Fruit fly (Drosophila melanogaster) whole organism, embryonic: Measurements from ENCODE around the gene ssp7.

Experiments
- ATbp ChIP-seq: fragments of 200-800 bp; sonication (Bioruptor generic); optimal IDR thresholded peaks from 2 replicates; lab custom pipeline; 2017; ENCODE audit warnings: missing biosample characterization, mild to moderate bottlenecking, missing genetic modification characterization, missing genetic modification reagents
- Adf1 ChIP-seq: fragments of 200-800 bp; sonication (Bioruptor generic); IDR thresholded peaks from 2 replicates; pipeline ENCODE4 v1.3.6; 2022; ENCODE audit warnings: missing biosample characterization, missing genetic modification characterization
- CG10267 ChIP-seq: fragments of 200-800 bp; sonication (Bioruptor generic); optimal IDR thresholded peaks from 2 replicates; lab custom pipeline; 2018; ENCODE audit warnings: missing biosample characterization, mild to moderate bottlenecking, missing genetic modification characterization, moderate library complexity
- CG13624 ChIP-seq: fragments of 200-800 bp; sonication (Bioruptor generic); optimal IDR thresholded peaks from 2 replicates; lab custom pipeline; 2016; ENCODE audit warnings: missing biosample characterization, missing genetic modification characterization
- CG17186 ChIP-seq: fragments of 200-800 bp; sonication (Bioruptor generic); optimal IDR thresholded peaks from 3 replicates; lab custom pipeline; 2017; ENCODE audit warnings: missing biosample characterization, missing genetic modification reagents, missing genetic modification characterization
- CG17361 ChIP-seq: fragments of 200-800 bp; sonication (Bioruptor generic); IDR thresholded peaks from 3 replicates; pipeline ENCODE4 v1.3.6; 2022; ENCODE audit warnings: missing biosample characterization, missing genetic modification characterization
- CG2678 ChIP-seq: fragments of 200-800 bp; sonication (Bioruptor generic); optimal IDR thresholded peaks from 3 replicates; lab custom pipeline; 2019; ENCODE audit warnings: missing biosample characterization, mild to moderate bottlenecking, missing genetic modification characterization, moderate library complexity
- CG2712 ChIP-seq: fragments of 200-800 bp; optimal IDR thresholded peaks from 3 replicates; lab custom pipeline; 2019; ENCODE audit warnings: missing biosample characterization, mild to moderate bottlenecking, missing genetic modification characterization, moderate library complexity
- CG32772 ChIP-seq: fragments of 200-800 bp; sonication (Bioruptor generic); IDR thresholded peaks from 2 replicates; pipeline ENCODE4 v1.3.6; 2022; ENCODE audit warnings: missing biosample characterization, missing genetic modification characterization
- CG3281 ChIP-seq: fragments of 200-800 bp; sonication (Bioruptor generic); optimal IDR thresholded peaks from 3 replicates; lab custom pipeline; 2017; ENCODE audit warnings: missing biosample characterization, mild to moderate bottlenecking, missing genetic modification characterization
- CG3407 ChIP-seq: fragments of 200-800 bp; sonication (Bioruptor generic); optimal IDR thresholded peaks from 2 replicates; lab custom pipeline; 2018; ENCODE audit warnings: missing biosample characterization, mild to moderate bottlenecking, missing genetic modification characterization
- CG3726 ChIP-seq: fragments of 200-800 bp; sonication (Bioruptor generic); IDR thresholded peaks from 3 replicates; pipeline ENCODE4, ENCODE4 v1.3.6; 2022; ENCODE audit warnings: missing biosample characterization, missing genetic modification characterization
- CG3995 ChIP-seq: fragments of 200-800 bp; sonication (Bioruptor generic); optimal IDR thresholded peaks from 3 replicates; lab custom pipeline; 2016; ENCODE audit warnings: missing biosample characterization, missing genetic modification characterization
- CG5245 ChIP-seq: fragments of 200-800 bp; sonication (Bioruptor generic); optimal IDR thresholded peaks from 3 replicates; lab custom pipeline; 2016; ENCODE audit warnings: missing biosample characterization, missing genetic modification characterization
- CG5953 ChIP-seq: fragments of 200-800 bp; sonication (Bioruptor generic); IDR thresholded peaks from 2 replicates; pipeline ENCODE4 v1.3.6; 2022; ENCODE audit warnings: missing biosample characterization, missing genetic modification characterization
- CG7372 ChIP-seq: fragments of 200-800 bp; sonication (Bioruptor generic); IDR thresholded peaks from 2 replicates; pipeline ENCODE4 v1.3.6; 2022; ENCODE audit warnings: missing biosample characterization, missing genetic modification characterization
- Camta ChIP-seq: fragments of 200-800 bp; sonication (Bioruptor generic); optimal IDR thresholded peaks from 2 replicates; lab custom pipeline; 2016; ENCODE audit warnings: missing biosample characterization, missing genetic modification characterization
- D19B ChIP-seq: fragments of 200-800 bp; sonication (Bioruptor generic); optimal IDR thresholded peaks from 2 replicates; lab custom pipeline; 2017; ENCODE audit warnings: missing biosample characterization, mild to moderate bottlenecking, missing genetic modification characterization
- Dbx ChIP-seq: fragments of 200-800 bp; sonication (Bioruptor generic); IDR thresholded peaks from 3 replicates; pipeline ENCODE4 v1.3.6; 2022; ENCODE audit warnings: missing biosample characterization, missing genetic modification characterization
- Dek ChIP-seq: fragments of 200-800 bp; sonication (Bioruptor generic); optimal IDR thresholded peaks from 3 replicates; lab custom pipeline; 2019; ENCODE audit warnings: missing biosample characterization, mild to moderate bottlenecking, missing genetic modification characterization, moderate library complexity
- Dip2 ChIP-seq: fragments of 200-800 bp; sonication (Bioruptor generic); IDR thresholded peaks from 2 replicates; pipeline ENCODE4 v1.3.6; 2022; ENCODE audit warnings: missing biosample characterization, missing genetic modification characterization
- Doc2 ChIP-seq: fragments of 200-800 bp; sonication (Bioruptor generic); IDR thresholded peaks from 2 replicates; pipeline ENCODE4 v1.3.6; 2022; ENCODE audit warnings: missing biosample characterization, missing genetic modification characterization
- Drgx ChIP-seq: fragments of 200-800 bp; sonication (Bioruptor generic); IDR thresholded peaks from 2 replicates; pipeline ENCODE4 v1.3.6; 2022; ENCODE audit warnings: missing biosample characterization, missing genetic modification characterization
- HmgD ChIP-seq: fragments of 200-800 bp; sonication (Bioruptor generic); optimal IDR thresholded peaks from 3 replicates; lab custom pipeline; 2016; ENCODE audit warnings: missing biosample characterization, missing genetic modification characterization
- Lhr ChIP-seq: fragments of 200-800 bp; sonication (Bioruptor generic); optimal IDR thresholded peaks from 3 replicates; lab custom pipeline; 2017; ENCODE audit warnings: mild to moderate bottlenecking, missing biosample characterization, missing genetic modification reagents, missing genetic modification characterization
- Lpt ChIP-seq: fragments of >200 bp; optimal IDR thresholded peaks from 2 replicates; lab custom pipeline; 2018; ENCODE audit warnings: missing biosample characterization, missing genetic modification characterization
- Xbp1 ChIP-seq: fragments of 200-800 bp; sonication (Bioruptor generic); optimal IDR thresholded peaks from 3 replicates; lab custom pipeline; 2016; ENCODE audit warnings: missing biosample characterization, mild to moderate bottlenecking, missing genetic modification characterization
- al ChIP-seq: fragments of 200-800 bp; sonication (Bioruptor generic); IDR thresholded peaks from 2 replicates; pipeline ENCODE4 v1.3.6; 2022; ENCODE audit warnings: missing biosample characterization, missing genetic modification characterization
- ase ChIP-seq: fragments of 200-800 bp; sonication (Bioruptor generic); IDR thresholded peaks from 3 replicates; pipeline ENCODE4 v1.3.6; 2022; ENCODE audit warnings: missing biosample characterization, missing genetic modification characterization
- ash1 ChIP-seq: fragments of 200-800 bp; sonication (Bioruptor generic); optimal IDR thresholded peaks from 2 replicates; lab custom pipeline; 2018; ENCODE audit warnings: missing biosample characterization, mild to moderate bottlenecking, missing genetic modification characterization
- bsh ChIP-seq, 2 experiments: fragments of 200-800 bp; sonication (Bioruptor generic); optimal IDR thresholded peaks; 2 replicates each; lab custom pipeline; 2017 to 2018; ENCODE audit warnings: mild to moderate bottlenecking in 2 of 2, missing biosample characterization in 2 of 2, missing genetic modification characterization in 2 of 2, moderate library complexity in 1 of 2
- chm ChIP-seq: fragments of 200-800 bp; sonication (Bioruptor generic); IDR thresholded peaks from 2 replicates; pipeline ENCODE4 v1.3.6; 2022; ENCODE audit warnings: missing biosample characterization, missing genetic modification characterization
- corto ChIP-seq: fragments of 200-800 bp; sonication (Bioruptor generic); optimal IDR thresholded peaks from 2 replicates; lab custom pipeline; 2016; ENCODE audit warnings: missing biosample characterization, mild to moderate bottlenecking, missing genetic modification characterization, moderate library complexity
- dmrt11E ChIP-seq: fragments of 200-800 bp; sonication (Bioruptor generic); optimal IDR thresholded peaks from 3 replicates; lab custom pipeline; 2018; ENCODE audit warnings: missing biosample characterization, mild to moderate bottlenecking, missing genetic modification characterization, moderate library complexity
- gro ChIP-seq: fragments of 200-800 bp; sonication (Bioruptor generic); optimal IDR thresholded peaks from 2 replicates; lab custom pipeline; 2016; ENCODE audit warnings: missing biosample characterization, missing genetic modification characterization
- ind ChIP-seq: fragments of 200-800 bp; sonication (Bioruptor generic); optimal IDR thresholded peaks from 3 replicates; lab custom pipeline; 2016; ENCODE audit warnings: missing biosample characterization, missing genetic modification characterization
- ken ChIP-seq: fragments of 200-800 bp; sonication (Bioruptor generic); IDR thresholded peaks from 3 replicates; pipeline ENCODE4 v1.3.6; 2022; ENCODE audit warnings: missing biosample characterization, missing genetic modification characterization
- lilli ChIP-seq: fragments of 200-800 bp; sonication (Bioruptor generic); optimal IDR thresholded peaks from 3 replicates; lab custom pipeline; 2016; ENCODE audit warnings: missing biosample characterization, missing genetic modification characterization
- lov ChIP-seq, 2 experiments: fragments of 200-800 bp in 1 of 2; fragments of >200 bp in 1 of 2; sonication (Bioruptor generic) in 1 of 2; IDR thresholded peaks in 1 of 2; optimal IDR thresholded peaks in 1 of 2; 2 replicates in 1 of 2; 3 replicates in 1 of 2; pipeline versions ENCODE4 v1.3.6 to Lab custom; 2017 to 2022; ENCODE audit warnings: missing biosample characterization in 1 of 2, missing genetic modification characterization in 1 of 2
- pfk ChIP-seq: fragments of 200-800 bp; sonication (Bioruptor generic); optimal IDR thresholded peaks from 2 replicates; lab custom pipeline; 2018; ENCODE audit warnings: missing biosample characterization, mild to moderate bottlenecking, missing genetic modification characterization, moderate library complexity
- pnt ChIP-seq: fragments of 200-800 bp; sonication (Bioruptor generic); optimal IDR thresholded peaks from 3 replicates; lab custom pipeline; 2016; ENCODE audit warnings: missing biosample characterization, missing genetic modification characterization
- row ChIP-seq: fragments of 200-800 bp; sonication (Bioruptor generic); IDR thresholded peaks from 3 replicates; pipeline ENCODE4 v1.3.6; 2022; ENCODE audit warnings: missing biosample characterization, missing genetic modification characterization
- sisA ChIP-seq: fragments of 200-800 bp; sonication (Bioruptor generic); IDR thresholded peaks from 2 replicates; pipeline ENCODE4 v1.3.6; 2022; ENCODE audit warnings: missing biosample characterization, missing genetic modification characterization
- sqz ChIP-seq: fragments of 200-800 bp; sonication (Bioruptor generic); optimal IDR thresholded peaks from 3 replicates; lab custom pipeline; 2018; ENCODE audit warnings: missing biosample characterization, mild to moderate bottlenecking, missing genetic modification characterization
- tll ChIP-seq, 2 experiments: fragments of 200-800 bp in 1 of 2; fragments of >200 bp in 1 of 2; sonication (Bioruptor generic) in 1 of 2; optimal IDR thresholded peaks; 2 replicates each; lab custom pipeline; 2017 to 2019; ENCODE audit warnings: missing biosample characterization in 2 of 2, missing genetic modification characterization in 2 of 2, mild to moderate bottlenecking in 1 of 2, moderate library complexity in 1 of 2
- ttk ChIP-seq: fragments of 200-800 bp; sonication (Bioruptor generic); IDR thresholded peaks from 2 replicates; pipeline ENCODE4 v2.1.2; 2022; ENCODE audit warnings: missing biosample characterization, missing genetic modification characterization
- tx ChIP-seq: fragments of 200-800 bp; sonication (Bioruptor generic); optimal IDR thresholded peaks from 2 replicates; lab custom pipeline; 2016; ENCODE audit warnings: missing biosample characterization, missing genetic modification characterization
- unpg ChIP-seq: fragments of 200-800 bp; sonication (Bioruptor generic); optimal IDR thresholded peaks from 3 replicates; lab custom pipeline; 2018; ENCODE audit warnings: missing biosample characterization, mild to moderate bottlenecking, missing genetic modification characterization, moderate library complexity
- yki ChIP-seq: fragments of >200 bp; optimal IDR thresholded peaks from 3 replicates; lab custom pipeline; 2018
- zf30C ChIP-seq: fragments of 200-800 bp; sonication (Bioruptor generic); optimal IDR thresholded peaks from 3 replicates; lab custom pipeline; 2018; ENCODE audit warnings: missing biosample characterization, mild to moderate bottlenecking, missing genetic modification characterization

The ssp7 gene

dm6 chrX:11146598-11147176, 6.6 kb upstream of the ssp7 start (continued):
- TF ChIP-seq ash1 (no peak), gro (peak; percentile 4), CG17186 (no peak), lilli (GFP tag; lab: Kevin White, UChicago) (peak; percentile 4), Doc2 (GFP tag; lab: Robert Waterston, UW) (no peak), ken (0 out of 3 replicates have a peak, but pooled peaks have one; percentile 8), Dbx (GFP tag; lab: Robert Waterston, UW) (no peak), CG10267 (tag; lab: Kevin White, UChicago) (peak; percentile 22), CG13624 (no peak), Dip2 (no peak), CG32772 (GFP tag; lab: Robert Waterston, UW) (no peak), tx (GFP tag; lab: Kevin White, UChicago) (no peak), zf30C (no peak), pfk (GFP tag; lab: Kevin White, UChicago) (no peak), Xbp1 (peak; percentile 25), chm (no peak), CG7372 (GFP tag; lab: Robert Waterston, UW) (no peak), pnt (GFP tag; lab: Kevin White, UChicago) (peak; percentile 19), CG2678 (peak; percentile 54), CG3407 (GFP tag; lab: Kevin White, UChicago) (no peak), CG5245 (GFP tag; lab: Kevin White, UChicago) (no peak), tll (GFP tag; optimal IDR thresholded peaks at IDR 0.05; lab: Kevin White, UChicago) (peak in 1 of 2 experiments; percentile 18), corto (GFP tag; lab: Kevin White, UChicago) (no peak), ATbp (no peak), CG3281 (GFP tag; lab: Kevin White, UChicago) (no peak), dmrt11E (tag; lab: Kevin White, UChicago) (peak; percentile 34), Drgx (GFP tag; lab: Robert Waterston, UW) (0 out of 2 replicates have a peak, but pooled peaks have one; percentile 22), bsh (GFP tag; optimal IDR thresholded peaks at IDR 0.05; lab: Kevin White, UChicago) (peak in 1 of 2 experiments; percentile 26), lov (optimal IDR thresholded peaks at IDR 0.05; lab: Kevin White, UChicago) (no peak), lov (GFP tag; IDR thresholded peaks at IDR 0.05; lab: Robert Waterston, UW) (0 out of 3 replicates have a peak, but pooled peaks have one; percentile 11), HmgD (GFP tag; lab: Kevin White, UChicago) (no peak), Lhr (no peak), D19B (GFP tag; lab: Kevin White, UChicago) (no peak), sisA (GFP tag; lab: Robert Waterston, UW) (0 out of 2 replicates have a peak, but pooled peaks have one; percentile 32), CG17361 (GFP tag; lab: Robert Waterston, UW) (0 out of 3 replicates have a peak, but pooled peaks have one; percentile 10), Dek (tag; lab: Kevin White, UChicago) (no peak), Camta (GFP tag; lab: Kevin White, UChicago) (no peak), CG5953 (no peak), CG2712 (tag; lab: Kevin White, UChicago) (peak; percentile 37), yki (lab: Kevin White, UChicago) (no peak), CG3995 (GFP tag; lab: Kevin White, UChicago) (no peak), ase (GFP tag; lab: Robert Waterston, UW) (0 out of 3 replicates have a peak, but pooled peaks have one; percentile 36), Lpt (no peak), ind (GFP tag; lab: Kevin White, UChicago) (peak; percentile 27), sqz (no peak), al (0 out of 2 replicates have a peak, but pooled peaks have one; percentile 20), Adf1 (GFP tag; lab: Robert Waterston, UW) (no peak), CG3726 (0 out of 3 replicates have a peak, but pooled peaks have one; percentile 26), unpg (peak; percentile 21), row (GFP tag; lab: Robert Waterston, UW) (peak; percentile 64), ttk (GFP tag; lab: Robert Waterston, UW) (no peak; the same call in 1 of the 2 replicates)
